Worm (Caenorhabditis elegans): ENCODE data around the gene T23F4.2.

DNA sequence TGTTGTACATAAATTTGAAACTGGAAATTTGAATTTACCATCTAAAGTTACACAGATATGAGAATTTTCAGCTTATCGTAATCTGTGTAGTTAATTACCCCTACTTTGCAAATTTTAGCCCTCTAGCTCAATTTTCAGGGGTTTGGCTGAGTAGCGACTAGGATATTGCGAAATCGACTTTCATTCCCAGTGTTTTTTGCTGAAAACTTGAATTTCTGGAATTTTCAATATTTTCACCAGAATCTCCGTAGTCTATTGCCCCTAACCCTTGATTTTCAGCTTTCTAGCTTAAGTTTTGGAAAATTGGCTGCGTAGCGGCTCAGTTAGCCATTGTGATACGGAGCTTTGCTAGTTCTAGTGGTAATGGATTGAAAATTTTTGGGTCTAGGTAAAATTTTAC is 6.2 kb upstream of the T23F4.2 start:
- TF ChIP-seq sea-2 (GFP tag; IDR thresholded peaks at IDR 0.05) (no peak), efl-1 (GFP tag; optimal IDR thresholded peaks at IDR 0.05) (no peak), ceh-79 (tag; optimal IDR thresholded peaks at IDR 0.05) (no peak), snpc-4 (GFP tag; optimal IDR thresholded peaks at IDR 0.05) (no peak), snpc-4 (tag; optimal IDR thresholded peaks at IDR 0.05) (no peak), nfya-1 (tag; optimal IDR thresholded peaks at IDR 0.05; ENCODE audit: borderline replicate concordance, insufficient read depth) (no peak), him-1 (tag; optimal IDR thresholded peaks at IDR 0.05) (no peak), egl-18 (GFP tag; IDR thresholded peaks at IDR 0.05) (no peak), attf-3 (GFP tag; conservative IDR thresholded peaks at IDR 0.05) (no peak), egl-44 (GFP tag; IDR thresholded peaks at IDR 0.05) (no peak)
